Fruit fly (Drosophila melanogaster) whole organism, prepupa: ENCODE results near the gene CG1774.

Source experiments
- CG10631 ChIP-seq: fragments of 200-800 bp; sonication (Bioruptor generic); optimal IDR thresholded peaks from 2 replicates; lab custom pipeline; 2016; ENCODE audit warnings: missing biosample characterization, missing genetic modification characterization
- CG11294 ChIP-seq: fragments of 200-800 bp; sonication (Bioruptor generic); IDR thresholded peaks from 2 replicates; pipeline ENCODE4 v1.3.6; 2022; ENCODE audit warnings: missing biosample characterization, missing genetic modification characterization
- CG15336 ChIP-seq: fragments of 200-800 bp; sonication (Bioruptor generic); IDR thresholded peaks from 2 replicates; pipeline ENCODE4 v1.3.6; 2022; ENCODE audit warnings: missing biosample characterization, missing genetic modification characterization
- CG1621 ChIP-seq: fragments of 200-800 bp; sonication (Bioruptor generic); optimal IDR thresholded peaks from 3 replicates; lab custom pipeline; 2018; ENCODE audit warnings: missing biosample characterization, mild to moderate bottlenecking, missing genetic modification characterization
- CG3032 ChIP-seq: fragments of 200-800 bp; optimal IDR thresholded peaks from 2 replicates; lab custom pipeline; 2019; ENCODE audit warnings: missing biosample characterization, mild to moderate bottlenecking, missing genetic modification characterization, moderate library complexity
- CG31627 ChIP-seq: fragments of 200-800 bp; sonication (Bioruptor generic); optimal IDR thresholded peaks from 3 replicates; lab custom pipeline; 2016; ENCODE audit warnings: missing biosample characterization, missing genetic modification characterization
- CG32006 ChIP-seq: fragments of 200-800 bp; sonication (Bioruptor generic); optimal IDR thresholded peaks from 3 replicates; lab custom pipeline; 2017; ENCODE audit warnings: missing biosample characterization, mild to moderate bottlenecking, missing genetic modification characterization
- CG34406 ChIP-seq: fragments of 200-800 bp; sonication (Bioruptor generic); optimal IDR thresholded peaks from 3 replicates; lab custom pipeline; 2016; ENCODE audit warnings: missing biosample characterization, missing genetic modification characterization
- CG3919 ChIP-seq: fragments of 200-800 bp; sonication (Bioruptor generic); optimal IDR thresholded peaks from 3 replicates; lab custom pipeline; 2016; ENCODE audit warnings: missing biosample characterization, missing genetic modification characterization
- CG4318 ChIP-seq: fragments of 200-800 bp; sonication (Bioruptor generic); optimal IDR thresholded peaks from 3 replicates; lab custom pipeline; 2017; ENCODE audit warnings: missing biosample characterization, mild to moderate bottlenecking, missing genetic modification characterization
- CG6163 ChIP-seq: fragments of 200-800 bp; sonication (Bioruptor generic); IDR thresholded peaks from 3 replicates; pipeline ENCODE4 v1.3.6; 2022; ENCODE audit warnings: missing biosample characterization, missing genetic modification characterization
- CG6276 ChIP-seq: fragments of 200-800 bp; sonication (Bioruptor generic); optimal IDR thresholded peaks from 2 replicates; lab custom pipeline; 2017; ENCODE audit warnings: missing biosample characterization, mild to moderate bottlenecking, missing genetic modification characterization
- CG6792 ChIP-seq: fragments of 200-800 bp; sonication (Bioruptor generic); optimal IDR thresholded peaks from 3 replicates; lab custom pipeline; 2016; ENCODE audit warnings: missing biosample characterization, missing genetic modification characterization
- CG6808 ChIP-seq: fragments of 200-800 bp; sonication (Bioruptor generic); optimal IDR thresholded peaks from 3 replicates; lab custom pipeline; 2017; ENCODE audit warnings: missing biosample characterization, missing genetic modification characterization, mild to moderate bottlenecking, moderate library complexity, missing genetic modification reagents
- CG6854 ChIP-seq: fragments of 200-800 bp; sonication (Bioruptor generic); optimal IDR thresholded peaks from 2 replicates; lab custom pipeline; 2017; ENCODE audit warnings: missing biosample characterization, mild to moderate bottlenecking, missing genetic modification characterization
- CG8119 ChIP-seq: fragments of 200-800 bp; sonication (Bioruptor generic); IDR thresholded peaks from 3 replicates; pipeline ENCODE4 v1.3.6; 2022; ENCODE audit warnings: missing biosample characterization, missing genetic modification characterization
- CG8319 ChIP-seq: fragments of 200-800 bp; sonication (Bioruptor generic); optimal IDR thresholded peaks from 3 replicates; lab custom pipeline; 2016; ENCODE audit warnings: missing biosample characterization, missing genetic modification characterization
- CG8632 ChIP-seq: fragments of 200-800 bp; sonication (Bioruptor generic); optimal IDR thresholded peaks from 3 replicates; lab custom pipeline; 2016; ENCODE audit warnings: missing biosample characterization, missing genetic modification characterization
- CG9139 ChIP-seq: fragments of 200-800 bp; sonication (Bioruptor generic); optimal IDR thresholded peaks from 3 replicates; lab custom pipeline; 2017; ENCODE audit warnings: missing biosample characterization, mild to moderate bottlenecking, missing genetic modification characterization
- Eip75B ChIP-seq: fragments of 200-800 bp; sonication (Bioruptor generic); optimal IDR thresholded peaks from 3 replicates; lab custom pipeline; 2016; ENCODE audit warnings: missing biosample characterization, missing genetic modification characterization
- Eip78C ChIP-seq: fragments of 200-800 bp; sonication (Bioruptor generic); peaks from one replicate; lab custom pipeline; 2016; ENCODE audit warnings: missing biosample characterization, missing genetic modification characterization
- Eip93F ChIP-seq: fragments of 200-800 bp; sonication (Bioruptor generic); optimal IDR thresholded peaks from 2 replicates; lab custom pipeline; 2016; ENCODE audit warnings: missing biosample characterization, mild to moderate bottlenecking, missing genetic modification characterization
- Ets21C ChIP-seq: fragments of 200-800 bp; sonication (Bioruptor generic); optimal IDR thresholded peaks from 3 replicates; lab custom pipeline; 2016; ENCODE audit warnings: missing biosample characterization, missing genetic modification characterization
- Hr38 ChIP-seq: sonication (Bioruptor generic); optimal IDR thresholded peaks from 2 replicates; lab custom pipeline; 2016; ENCODE audit warnings: missing biosample characterization, missing genetic modification characterization
- Hr4 ChIP-seq: fragments of 200-800 bp; sonication (Bioruptor generic); optimal IDR thresholded peaks from 3 replicates; lab custom pipeline; 2016; ENCODE audit warnings: missing biosample characterization, missing genetic modification characterization
- Lpt ChIP-seq: fragments of 200-800 bp; sonication (Bioruptor generic); optimal IDR thresholded peaks from 3 replicates; lab custom pipeline; 2016; ENCODE audit warnings: missing biosample characterization, missing genetic modification characterization
- Met ChIP-seq: fragments of 200-800 bp; sonication (Bioruptor generic); optimal IDR thresholded peaks from 3 replicates; lab custom pipeline; 2016; ENCODE audit warnings: missing biosample characterization, missing genetic modification characterization
- OdsH ChIP-seq: fragments of 200-800 bp; sonication (Bioruptor generic); optimal IDR thresholded peaks from 3 replicates; lab custom pipeline; 2016; ENCODE audit warnings: missing biosample characterization, missing genetic modification characterization
- Sox102F ChIP-seq: fragments of 200-800 bp; sonication (Bioruptor generic); optimal IDR thresholded peaks from 2 replicates; lab custom pipeline; 2016; ENCODE audit warnings: missing biosample characterization, mild to moderate bottlenecking, missing genetic modification characterization
- Sox15 ChIP-seq: fragments of 200-800 bp; sonication (Bioruptor generic); optimal IDR thresholded peaks from 3 replicates; lab custom pipeline; 2016; ENCODE audit warnings: missing biosample characterization, missing genetic modification characterization
- achi ChIP-seq: fragments of 200-800 bp; sonication (Bioruptor generic); optimal IDR thresholded peaks from 3 replicates; lab custom pipeline; 2016; ENCODE audit warnings: missing biosample characterization, missing genetic modification characterization
- acj6 ChIP-seq: fragments of 200-800 bp; sonication (Bioruptor generic); optimal IDR thresholded peaks from 3 replicates; lab custom pipeline; 2016; ENCODE audit warnings: missing biosample characterization, missing genetic modification characterization
- cyc ChIP-seq: fragments of 200-800 bp; sonication (Bioruptor generic); optimal IDR thresholded peaks from 3 replicates; lab custom pipeline; 2016; ENCODE audit warnings: missing biosample characterization, missing genetic modification characterization
- dac ChIP-seq: fragments of 200-800 bp; sonication (Bioruptor generic); optimal IDR thresholded peaks from 2 replicates; lab custom pipeline; 2017; ENCODE audit warnings: missing biosample characterization, mild to moderate bottlenecking, missing genetic modification characterization
- dsx ChIP-seq: fragments of 200-800 bp; optimal IDR thresholded peaks from 3 replicates; lab custom pipeline; 2019; ENCODE audit warnings: missing biosample characterization, mild to moderate bottlenecking, missing genetic modification characterization, moderate library complexity; ENCODE audit not compliant: poor library complexity, severe bottlenecking
- eg ChIP-seq: fragments of 200-800 bp; sonication (Bioruptor generic); IDR thresholded peaks from 3 replicates; pipeline ENCODE4 v1.3.6; 2022; ENCODE audit warnings: missing biosample characterization, missing genetic modification characterization
- esn ChIP-seq: fragments of 200-800 bp; sonication (Bioruptor generic); optimal IDR thresholded peaks from 2 replicates; lab custom pipeline; 2016; ENCODE audit warnings: missing biosample characterization, mild to moderate bottlenecking, missing genetic modification characterization, moderate library complexity
- fd59A ChIP-seq: fragments of 200-800 bp; sonication (Bioruptor generic); optimal IDR thresholded peaks from 2 replicates; lab custom pipeline; 2017; ENCODE audit warnings: missing biosample characterization, mild to moderate bottlenecking, missing genetic modification characterization, missing genetic modification reagents
- fd85E ChIP-seq: fragments of 200-800 bp; sonication (Bioruptor generic); optimal IDR thresholded peaks from 3 replicates; lab custom pipeline; 2016; ENCODE audit warnings: missing biosample characterization, missing genetic modification characterization
- lz ChIP-seq: fragments of 200-800 bp; sonication (Bioruptor generic); optimal IDR thresholded peaks from 3 replicates; lab custom pipeline; 2016; ENCODE audit warnings: missing biosample characterization, missing genetic modification characterization
- net ChIP-seq: fragments of 200-800 bp; sonication (Bioruptor generic); optimal IDR thresholded peaks from 3 replicates; lab custom pipeline; 2016; ENCODE audit warnings: missing biosample characterization, missing genetic modification characterization
- pdm3 ChIP-seq: fragments of 200-800 bp; sonication (Bioruptor generic); optimal IDR thresholded peaks from 3 replicates; lab custom pipeline; 2016; ENCODE audit warnings: missing biosample characterization, missing genetic modification characterization
- spab ChIP-seq: fragments of 200-800 bp; sonication (Bioruptor generic); optimal IDR thresholded peaks from 2 replicates; lab custom pipeline; 2017; ENCODE audit warnings: missing biosample characterization, mild to moderate bottlenecking, missing genetic modification characterization, missing genetic modification reagents
- ss ChIP-seq, 2 experiments: fragments of 200-800 bp; sonication (Bioruptor generic); optimal IDR thresholded peaks; 2 replicates in 1 of 2; 3 replicates in 1 of 2; lab custom pipeline; 2017 to 2018; ENCODE audit warnings: mild to moderate bottlenecking in 2 of 2, missing biosample characterization in 2 of 2, missing genetic modification characterization in 2 of 2, moderate library complexity in 1 of 2
- svp ChIP-seq: fragments of 200-800 bp; sonication (Bioruptor generic); peaks from one replicate; lab custom pipeline; 2016; ENCODE audit warnings: missing biosample characterization, missing genetic modification characterization
- topi ChIP-seq: fragments of 200-800 bp; sonication (Bioruptor generic); optimal IDR thresholded peaks from 3 replicates; lab custom pipeline; 2016; ENCODE audit warnings: missing biosample characterization, missing genetic modification characterization
- vri ChIP-seq: fragments of 200-800 bp; sonication (Bioruptor generic); optimal IDR thresholded peaks from 3 replicates; lab custom pipeline; 2016; ENCODE audit warnings: missing biosample characterization, mild to moderate bottlenecking, missing genetic modification characterization

Gene CG1774

dm6 chr3R:31630376-31630775, 37.8 kb downstream of the CG1774 start:
- TF ChIP-seq CG3919 (GFP tag; lab: Kevin White, UChicago) = peak; percentile 5
- peak; percentile 35 for TF ChIP-seq Eip78C (GFP tag; lab: Kevin White, UChicago)
- TF ChIP-seq CG8119 = no peak
- peak; percentile 39 for TF ChIP-seq svp (GFP tag; lab: Kevin White, UChicago)

- no peak for TF ChIP-seq CG6792 (GFP tag; lab: Kevin White, UChicago)
- TF ChIP-seq dac = no peak
- TF ChIP-seq Eip78C (GFP tag; lab: Kevin White, UChicago) = peak; percentile 42
- TF ChIP-seq net (GFP tag; lab: Kevin White, UChicago) = no peak
- no peak for TF ChIP-seq ss (GFP tag; optimal IDR thresholded peaks at IDR 0.05; lab: Kevin White, UChicago)
- TF ChIP-seq Eip75B (GFP tag; lab: Kevin White, UChicago) = no peak
- peak; percentile 30 for TF ChIP-seq CG32006
- no peak for TF ChIP-seq CG6163 (GFP tag; lab: Robert Waterston, UW)
- TF ChIP-seq CG11294 (GFP tag; lab: Robert Waterston, UW) = no peak
- TF ChIP-seq CG31627 = no peak
- no peak for TF ChIP-seq cyc (GFP tag; lab: Kevin White, UChicago)
- TF ChIP-seq CG10631 (GFP tag; lab: Kevin White, UChicago) = no peak
- no peak for TF ChIP-seq CG1621 (tag; lab: Kevin White, UChicago)
- TF ChIP-seq svp (GFP tag; lab: Kevin White, UChicago) = no peak
- TF ChIP-seq CG15336 = 0 out of 2 replicates have a peak, but pooled peaks have one; percentile 18
- TF ChIP-seq Hr4 (GFP tag; lab: Kevin White, UChicago) = peak; percentile 41
- TF ChIP-seq OdsH (GFP tag; lab: Kevin White, UChicago) = no peak
- no peak for TF ChIP-seq CG6808 (GFP tag; lab: Kevin White, UChicago)
- no peak for TF ChIP-seq CG6854 (GFP tag; lab: Kevin White, UChicago)
These were observed 39.7 kb downstream of the CG1774 start for dm6 chr3R:31632316-31632715.

dm6 chr3R:31636501-31636900, 43.9 kb downstream of the CG1774 start:
- no peak for TF ChIP-seq vri (GFP tag; lab: Kevin White, UChicago)
- no peak for TF ChIP-seq CG34406 (GFP tag; lab: Kevin White, UChicago)
- no peak for TF ChIP-seq achi
- TF ChIP-seq topi (GFP tag; lab: Kevin White, UChicago) = no peak
- no peak for TF ChIP-seq Sox102F (GFP tag; lab: Kevin White, UChicago)
- peak; percentile 3 for TF ChIP-seq pdm3
- no peak for TF ChIP-seq Eip93F (GFP tag; lab: Kevin White, UChicago)
- no peak for TF ChIP-seq CG11294 (GFP tag; lab: Robert Waterston, UW)
- no peak for TF ChIP-seq CG6163 (GFP tag; lab: Robert Waterston, UW)
- no peak for TF ChIP-seq dac
- no peak for TF ChIP-seq fd85E (GFP tag; lab: Kevin White, UChicago)
- no peak for TF ChIP-seq CG31627
- no peak for TF ChIP-seq Sox15 (GFP tag; lab: Kevin White, UChicago)
- TF ChIP-seq CG9139 (GFP tag; lab: Kevin White, UChicago) = no peak
- no peak for TF ChIP-seq svp (GFP tag; lab: Kevin White, UChicago)
- no peak for TF ChIP-seq CG6276 (GFP tag; lab: Kevin White, UChicago)
- TF ChIP-seq eg (GFP tag; lab: Robert Waterston, UW) = no peak
- peak; percentile 26 for TF ChIP-seq OdsH (GFP tag; lab: Kevin White, UChicago)
- TF ChIP-seq CG15336 = peak; percentile 35; the same call in 1 of the 2 replicates
- TF ChIP-seq CG6792 (GFP tag; lab: Kevin White, UChicago) = no peak
- no peak for TF ChIP-seq ss (GFP tag; optimal IDR thresholded peaks at IDR 0.05; lab: Kevin White, UChicago)
- peak; percentile 36 for TF ChIP-seq Eip78C (GFP tag; lab: Kevin White, UChicago)
- no peak for TF ChIP-seq Eip75B (GFP tag; lab: Kevin White, UChicago)
- no peak for TF ChIP-seq CG1621 (tag; lab: Kevin White, UChicago)
- no peak for TF ChIP-seq CG8632 (GFP tag; lab: Kevin White, UChicago)
- TF ChIP-seq spab (GFP tag; lab: Kevin White, UChicago) = no peak
- no peak for TF ChIP-seq CG8319 (GFP tag; lab: Kevin White, UChicago)
- no peak for TF ChIP-seq acj6 (GFP tag; lab: Kevin White, UChicago)
- TF ChIP-seq dsx (GFP tag; lab: Kevin White, UChicago) = no peak
- no peak for TF ChIP-seq lz (GFP tag; lab: Kevin White, UChicago)
- no peak for TF ChIP-seq Met (GFP tag; lab: Kevin White, UChicago)
- no peak for TF ChIP-seq fd59A (GFP tag; lab: Kevin White, UChicago)
- TF ChIP-seq CG4318 = no peak
- TF ChIP-seq esn = no peak
- TF ChIP-seq Ets21C (GFP tag; lab: Kevin White, UChicago) = no peak
- no peak for TF ChIP-seq CG6808 (GFP tag; lab: Kevin White, UChicago)
- TF ChIP-seq CG8119 = no peak
- no peak for TF ChIP-seq Hr38 (GFP tag; lab: Kevin White, UChicago)
- no peak for TF ChIP-seq CG10631 (GFP tag; lab: Kevin White, UChicago)
- no peak for TF ChIP-seq Lpt
- TF ChIP-seq CG3032 (tag; lab: Kevin White, UChicago) = no peak
